Worm (Caenorhabditis elegans) whole organism, young adult: ENCODE measurements around the gene Y77E11A.23.

Experiments used
- B0019.2 ChIP-seq: fragments of 200-800 bp; sonication (Bioruptor generic); conservative IDR thresholded peaks from 2 replicates; pipeline ENCODE4 v1.3.6; 2022; ENCODE audit warnings: missing genetic modification reagents, missing genetic modification characterization, missing compliant biosample characterization
- B0261.1 ChIP-seq: sonication (generic microtip); optimal IDR thresholded peaks from 2 replicates; lab custom pipeline; 2016; ENCODE audit warnings: mild to moderate bottlenecking, missing genetic modification characterization, moderate library complexity, missing compliant biosample characterization
- F23B12.7 ChIP-seq: sonication (generic microtip); optimal IDR thresholded peaks from 2 replicates; lab custom pipeline; 2017; ENCODE audit warnings: missing genetic modification characterization, mild to moderate bottlenecking, missing compliant biosample characterization, antibody characterized with exemption, moderate library complexity; ENCODE audit not compliant: insufficient read depth
- F39B2.1 ChIP-seq: fragments of 200-800 bp; sonication (Bioruptor generic); IDR thresholded peaks from 2 replicates; pipeline ENCODE4 v1.3.6; 2022; ENCODE audit warnings: missing genetic modification reagents, missing genetic modification characterization, missing compliant biosample characterization
- F49E8.2 ChIP-seq: sonication (generic microtip); optimal IDR thresholded peaks from 3 replicates; lab custom pipeline; 2017; ENCODE audit warnings: missing genetic modification characterization, mild to moderate bottlenecking, missing compliant biosample characterization, antibody characterized with exemption, moderate library complexity; ENCODE audit not compliant: insufficient read depth
- F57A8.1 ChIP-seq: fragments of 200-800 bp; sonication (Bioruptor generic); optimal IDR thresholded peaks from 2 replicates; lab custom pipeline; 2018; ENCODE audit warnings: mild to moderate bottlenecking, missing genetic modification characterization, moderate library complexity, missing compliant biosample characterization
- T26A5.8 ChIP-seq: sonication (generic microtip); optimal IDR thresholded peaks from 2 replicates; lab custom pipeline; 2016; ENCODE audit warnings: missing genetic modification characterization, missing compliant biosample characterization
- ZK185.1 ChIP-seq: sonication (generic microtip); optimal IDR thresholded peaks from 2 replicates; lab custom pipeline; 2016; ENCODE audit warnings: mild to moderate bottlenecking, missing genetic modification characterization, missing compliant biosample characterization; ENCODE audit not compliant: poor library complexity, severe bottlenecking
- ama-1 ChIP-seq, 3 experiments: fragments of 150-350 bp in 1 of 3; sonication (generic microtip) in 2 of 3; optimal IDR thresholded peaks; 2 replicates each; lab custom pipeline; 2014 to 2018; ENCODE audit warnings: missing biosample characterization in 2 of 3, missing genetic modification characterization in 2 of 3, missing genetic modification reagents in 2 of 3
- attf-3 ChIP-seq: fragments of 200-800 bp; sonication (Bioruptor generic); conservative IDR thresholded peaks from 2 replicates; pipeline ENCODE4 v1.3.6; 2022; ENCODE audit warnings: missing genetic modification reagents, missing genetic modification characterization, missing compliant biosample characterization
- bed-1 ChIP-seq: fragments of 200-800 bp; sonication (Bioruptor generic); IDR thresholded peaks from 2 replicates; pipeline ENCODE4 v1.3.6; 2022; ENCODE audit warnings: missing genetic modification reagents, missing genetic modification characterization, missing compliant biosample characterization
- cebp-1 ChIP-seq, 2 experiments: fragments of 200-800 bp in 1 of 2; sonication (Bioruptor generic) in 1 of 2; sonication (generic microtip) in 1 of 2; IDR thresholded peaks in 1 of 2; optimal IDR thresholded peaks in 1 of 2; 2 replicates each; pipeline versions ENCODE4 v1.3.6 to Lab custom; 2017 to 2022; ENCODE audit warnings: missing compliant biosample characterization in 2 of 2, missing genetic modification characterization in 2 of 2, mild to moderate bottlenecking in 1 of 2, missing genetic modification reagents in 1 of 2, moderate library complexity in 1 of 2
- ceh-100 ChIP-seq: fragments of 200-800 bp; sonication (Bioruptor generic); IDR thresholded peaks from 2 replicates; pipeline ENCODE4 v1.3.6; 2022; ENCODE audit warnings: missing genetic modification reagents, missing genetic modification characterization, missing compliant biosample characterization
- chd-7 ChIP-seq: sonication (generic microtip); optimal IDR thresholded peaks from 2 replicates; lab custom pipeline; 2016; ENCODE audit warnings: mild to moderate bottlenecking, missing genetic modification characterization, moderate library complexity, missing compliant biosample characterization
- die-1 ChIP-seq: sonication (generic microtip); optimal IDR thresholded peaks from 2 replicates; lab custom pipeline; 2016; ENCODE audit warnings: missing genotype, mild to moderate bottlenecking, missing genetic modification characterization, missing compliant biosample characterization
- egl-44 ChIP-seq: fragments of 200-800 bp; sonication (Bioruptor generic); IDR thresholded peaks from 2 replicates; pipeline ENCODE4 v1.3.6; 2022; ENCODE audit warnings: missing genetic modification reagents, missing genetic modification characterization, missing compliant biosample characterization
- egrh-3 ChIP-seq: fragments of 200-800 bp; sonication (Bioruptor generic); IDR thresholded peaks from 2 replicates; pipeline ENCODE4 v1.3.6; 2022; ENCODE audit warnings: missing genetic modification reagents, missing genetic modification characterization, missing compliant biosample characterization
- ets-4 ChIP-seq: fragments of 200-800 bp; sonication (Bioruptor generic); optimal IDR thresholded peaks from 2 replicates; lab custom pipeline; 2018; ENCODE audit warnings: mild to moderate bottlenecking, missing genetic modification characterization, missing compliant biosample characterization
- him-1 ChIP-seq: sonication (generic microtip); optimal IDR thresholded peaks from 2 replicates; lab custom pipeline; 2016; ENCODE audit warnings: missing genotype, missing genetic modification reagents, missing genetic modification characterization, missing compliant biosample characterization
- hlh-12 ChIP-seq: sonication (generic microtip); optimal IDR thresholded peaks from 2 replicates; lab custom pipeline; 2016; ENCODE audit warnings: missing genetic modification characterization, missing compliant biosample characterization
- hlh-26 ChIP-seq: fragments of 200-800 bp; sonication (Bioruptor generic); conservative IDR thresholded peaks from 2 replicates; pipeline ENCODE4 v1.3.6; 2022; ENCODE audit warnings: missing genetic modification reagents, missing genetic modification characterization, missing compliant biosample characterization
- hmg-1.2 ChIP-seq: fragments of 200-800 bp; sonication (Bioruptor generic); IDR thresholded peaks from 2 replicates; pipeline ENCODE4 v1.3.6; 2022; ENCODE audit warnings: missing genetic modification reagents, missing genetic modification characterization, missing compliant biosample characterization
- hsf-1 ChIP-seq: fragments of 200-800 bp; sonication (Bioruptor generic); IDR thresholded peaks from 2 replicates; pipeline ENCODE4 v1.3.6; 2022; ENCODE audit warnings: missing genetic modification reagents, missing genetic modification characterization, missing compliant biosample characterization
- let-526 ChIP-seq: fragments of 200-800 bp; sonication (Bioruptor generic); IDR thresholded peaks from 2 replicates; pipeline ENCODE4 v1.3.6; 2022; ENCODE audit warnings: missing genetic modification reagents, missing genetic modification characterization, missing compliant biosample characterization
- lin-26 ChIP-seq: fragments of 200-800 bp; sonication (Bioruptor generic); IDR thresholded peaks from 2 replicates; pipeline ENCODE4 v1.3.6; 2022; ENCODE audit warnings: missing genetic modification reagents, missing genetic modification characterization, missing compliant biosample characterization
- lin-35 ChIP-seq, 3 experiments: fragments of 150-350 bp in 2 of 3; sonication (generic microtip) in 1 of 3; optimal IDR thresholded peaks; 2 replicates each; lab custom pipeline; 2014 to 2018; ENCODE audit warnings: missing biosample characterization in 3 of 3, missing genetic modification characterization in 3 of 3, missing genetic modification reagents in 3 of 3
- lin-40 ChIP-seq: sonication (generic microtip); optimal IDR thresholded peaks from 2 replicates; lab custom pipeline; 2016; ENCODE audit warnings: missing genetic modification characterization, mild to moderate bottlenecking, missing compliant biosample characterization, missing genotype, missing genetic modification reagents
- lir-1 ChIP-seq: fragments of 200-800 bp; sonication (Bioruptor generic); conservative IDR thresholded peaks from 2 replicates; pipeline ENCODE4 v1.3.6; 2022; ENCODE audit warnings: missing genetic modification reagents, missing genetic modification characterization, missing compliant biosample characterization
- madf-3 ChIP-seq: fragments of 200-800 bp; sonication (Bioruptor generic); IDR thresholded peaks from 2 replicates; pipeline ENCODE4 v1.3.6; 2022; ENCODE audit warnings: missing genetic modification reagents, missing genetic modification characterization, missing compliant biosample characterization
- mcd-1 ChIP-seq: fragments of 200-800 bp; sonication (Bioruptor generic); IDR thresholded peaks from 2 replicates; pipeline ENCODE4 v1.3.6; 2022; ENCODE audit warnings: missing genetic modification reagents, missing genetic modification characterization, missing compliant biosample characterization
- mxl-1 ChIP-seq: sonication (generic microtip); optimal IDR thresholded peaks from 2 replicates; lab custom pipeline; 2016; ENCODE audit warnings: missing genetic modification characterization, missing compliant biosample characterization
- nhr-179 ChIP-seq: sonication (generic microtip); optimal IDR thresholded peaks from 2 replicates; lab custom pipeline; 2016; ENCODE audit warnings: mild to moderate bottlenecking, missing genetic modification characterization, missing compliant biosample characterization
- nhr-27 ChIP-seq: fragments of 200-800 bp; sonication (Bioruptor generic); optimal IDR thresholded peaks from 2 replicates; lab custom pipeline; 2018; ENCODE audit warnings: mild to moderate bottlenecking, missing genetic modification characterization, moderate library complexity, missing compliant biosample characterization
- pbrm-1 ChIP-seq: fragments of 200-800 bp; sonication (Bioruptor generic); IDR thresholded peaks from 2 replicates; pipeline ENCODE4 v1.3.6; 2022; ENCODE audit warnings: missing genetic modification reagents, missing genetic modification characterization, missing compliant biosample characterization
- rec-8 ChIP-seq, 2 experiments: sonication (generic microtip); optimal IDR thresholded peaks; 2 replicates each; lab custom pipeline; 2016; ENCODE audit warnings: mild to moderate bottlenecking in 2 of 2, missing genetic modification characterization in 2 of 2, missing genetic modification reagents in 2 of 2, missing genotype in 2 of 2, missing biosample characterization in 1 of 2, missing compliant biosample characterization in 1 of 2, moderate library complexity in 1 of 2
- rpc-1 ChIP-seq, 2 experiments: fragments of 150-350 bp in 1 of 2; sonication (generic microtip) in 1 of 2; optimal IDR thresholded peaks; 2 replicates each; lab custom pipeline; 2014 to 2018; ENCODE audit warnings: missing biosample characterization in 1 of 2, missing genetic modification characterization in 1 of 2, missing genetic modification reagents in 1 of 2, missing genotype in 1 of 2
- snpc-1.1 ChIP-seq: sonication (generic microtip); optimal IDR thresholded peaks from 2 replicates; lab custom pipeline; 2017; ENCODE audit warnings: missing genetic modification characterization, mild to moderate bottlenecking, missing compliant biosample characterization, antibody characterized with exemption, moderate library complexity, missing genotype, missing genetic modification reagents; ENCODE audit not compliant: insufficient read depth
- snpc-1.3 ChIP-seq: sonication (generic microtip); optimal IDR thresholded peaks from 2 replicates; lab custom pipeline; 2017; ENCODE audit warnings: missing genetic modification characterization, mild to moderate bottlenecking, missing compliant biosample characterization, antibody characterized with exemption, moderate library complexity, missing genotype, missing genetic modification reagents; ENCODE audit not compliant: insufficient read depth
- snpc-3.4 ChIP-seq: sonication (generic microtip); optimal IDR thresholded peaks from 2 replicates; lab custom pipeline; 2017; ENCODE audit warnings: missing genetic modification characterization, mild to moderate bottlenecking, missing compliant biosample characterization, antibody characterized with exemption, moderate library complexity, missing genotype, missing genetic modification reagents
- unc-130 ChIP-seq: sonication (generic microtip); optimal IDR thresholded peaks from 2 replicates; lab custom pipeline; 2016; ENCODE audit warnings: missing genetic modification reagents, missing genetic modification characterization, missing compliant biosample characterization
- zim-3 ChIP-seq: sonication (generic microtip); optimal IDR thresholded peaks from 2 replicates; lab custom pipeline; 2017; ENCODE audit warnings: mild to moderate bottlenecking, missing genetic modification characterization, moderate library complexity, missing compliant biosample characterization
- ztf-18 ChIP-seq: sonication (generic microtip); optimal IDR thresholded peaks from 2 replicates; lab custom pipeline; 2016; ENCODE audit warnings: missing genotype, mild to moderate bottlenecking, missing genetic modification characterization, missing compliant biosample characterization
- ztf-22 ChIP-seq: fragments of 200-800 bp; sonication (Bioruptor generic); optimal IDR thresholded peaks from 2 replicates; lab custom pipeline; 2018; ENCODE audit warnings: mild to moderate bottlenecking, missing genetic modification characterization, moderate library complexity, missing compliant biosample characterization
- ztf-26 ChIP-seq: sonication (generic microtip); optimal IDR thresholded peaks from 2 replicates; lab custom pipeline; 2017; ENCODE audit warnings: missing genetic modification characterization, missing compliant biosample characterization

Y77E11A.23 gene

ce11 chrIV:1389021-1389420, 41.1 kb downstream of the Y77E11A.23 start:
- TF ChIP-seq ztf-22 (GFP tag; lab: Kevin White, UChicago) (no peak), die-1 (tag; lab: Kevin White, UChicago) (no peak), him-1 (tag; lab: Kevin White, UChicago) (no peak), snpc-3.4 (tag; lab: Kevin White, UChicago) (no peak), mxl-1 (no peak), hlh-12 (tag; lab: Kevin White, UChicago) (no peak), egrh-3 (GFP tag; lab: Robert Waterston, UW) (no peak), zim-3 (tag; lab: Kevin White, UChicago) (no peak), hlh-26 (no peak), T26A5.8 (no peak), ztf-26 (tag; lab: Kevin White, UChicago) (no peak), ceh-100 (GFP tag; lab: Robert Waterston, UW) (no peak), nhr-179 (tag; lab: Kevin White, UChicago) (no peak), cebp-1 (GFP tag; IDR thresholded peaks at IDR 0.05; lab: Robert Waterston, UW) (no peak), cebp-1 (tag; optimal IDR thresholded peaks at IDR 0.05; lab: Kevin White, UChicago) (no peak), bed-1 (GFP tag; lab: Robert Waterston, UW) (no peak), let-526 (no peak)

ce11 chrIV:1388079-1388478, 42.1 kb downstream of the Y77E11A.23 start:
- TF ChIP-seq attf-3 (0 out of 2 replicates have a peak, but pooled peaks have one; percentile 31), hsf-1 (GFP tag; lab: Robert Waterston, UW) (0 out of 2 replicates have a peak, but pooled peaks have one; percentile 14), ama-1 (optimal IDR thresholded peaks at IDR 0.05; lab: Kevin White, UChicago) (no peak), ama-1 (GFP tag; optimal IDR thresholded peaks at IDR 0.05; lab: Kevin White, UChicago) (peak in 1 of 2 experiments; percentile 47), F39B2.1 (GFP tag; lab: Robert Waterston, UW) (peak; percentile 56; the same call in 1 of the 2 replicates), ztf-18 (tag; lab: Kevin White, UChicago) (peak; percentile 29), nhr-27 (tag; lab: Kevin White, UChicago) (no peak), rpc-1 (optimal IDR thresholded peaks at IDR 0.05; lab: Kevin White, UChicago) (peak; percentile 59), rpc-1 (tag; optimal IDR thresholded peaks at IDR 0.05; lab: Kevin White, UChicago) (peak; percentile 75), pbrm-1 (GFP tag; lab: Robert Waterston, UW) (0 out of 2 replicates have a peak, but pooled peaks have one; percentile 41), snpc-3.4 (tag; lab: Kevin White, UChicago) (peak; percentile 19), hmg-1.2 (GFP tag; lab: Robert Waterston, UW) (peak; percentile 74), him-1 (tag; lab: Kevin White, UChicago) (peak; percentile 21), snpc-1.1 (tag; lab: Kevin White, UChicago) (no peak), F23B12.7 (tag; lab: Kevin White, UChicago) (peak; percentile 26), B0019.2 (GFP tag; lab: Robert Waterston, UW) (no peak), ets-4 (GFP tag; lab: Kevin White, UChicago) (no peak), B0261.1 (tag; lab: Kevin White, UChicago) (peak; percentile 90), egl-44 (GFP tag; lab: Robert Waterston, UW) (0 out of 2 replicates have a peak, but pooled peaks have one; percentile 49), lin-35 (GFP tag; optimal IDR thresholded peaks at IDR 0.05; lab: Kevin White, UChicago) (peak in 1 of 3 experiments; percentile 46), F57A8.1 (no peak), chd-7 (tag; lab: Kevin White, UChicago) (peak; percentile 2), snpc-1.3 (tag; lab: Kevin White, UChicago) (peak; percentile 11), madf-3 (GFP tag; lab: Robert Waterston, UW) (0 out of 2 replicates have a peak, but pooled peaks have one; percentile 47), ZK185.1 (tag; lab: Kevin White, UChicago) (peak; percentile 65), rec-8 (tag; optimal IDR thresholded peaks at IDR 0.05; lab: Kevin White, UChicago) (peak; percentile 4 to 59), F49E8.2 (tag; lab: Kevin White, UChicago) (no peak), lir-1 (GFP tag; lab: Robert Waterston, UW) (no peak), unc-130 (GFP tag; lab: Kevin White, UChicago) (no peak), ztf-26 (tag; lab: Kevin White, UChicago) (peak; percentile 35), egrh-3 (GFP tag; lab: Robert Waterston, UW) (peak; percentile 47), lin-26 (GFP tag; lab: Robert Waterston, UW) (peak; percentile 70), lin-40 (tag; lab: Kevin White, UChicago) (peak; percentile 46), mcd-1 (GFP tag; lab: Robert Waterston, UW) (peak; percentile 62)
